Worm (Caenorhabditis elegans) whole organism, L1 larva: ENCODE measurements around the gene C25F6.1.
A peak's percentile ranks its signal among the peaks of the same experiment; 100 is the strongest.

ENCODE experiments used
- dpl-1 ChIP-seq, 3 experiments: fragments of 150-350 bp in 2 of 3; sonication (generic microtip) in 1 of 3; optimal IDR thresholded peaks; 2 replicates each; lab custom pipeline; 2014 to 2017; ENCODE audit warnings: missing biosample characterization in 3 of 3, missing genetic modification characterization in 3 of 3, missing genetic modification reagents in 3 of 3
- elt-2 ChIP-seq: sonication (generic microtip); optimal IDR thresholded peaks from 2 replicates; lab custom pipeline; 2016; ENCODE audit warnings: missing genetic modification characterization, mild to moderate bottlenecking, inconsistent platforms, missing compliant biosample characterization, missing genetic modification reagents
- lir-3 ChIP-seq: sonication (generic microtip); optimal IDR thresholded peaks from 2 replicates; lab custom pipeline; 2016; ENCODE audit warnings: mild to moderate bottlenecking, missing genetic modification characterization, moderate library complexity, missing compliant biosample characterization; ENCODE audit not compliant: poor library complexity
- lsy-2 ChIP-seq, 2 experiments: fragments of 150-350 bp; optimal IDR thresholded peaks; 2 replicates each; lab custom pipeline; 2014; ENCODE audit warnings: missing biosample characterization in 2 of 2, missing genetic modification characterization in 2 of 2
- nhr-76 ChIP-seq: sonication (generic microtip); optimal IDR thresholded peaks from 2 replicates; lab custom pipeline; 2017; ENCODE audit warnings: missing biosample characterization, missing genetic modification characterization
- pqm-1 ChIP-seq: sonication (generic microtip); optimal IDR thresholded peaks from 3 replicates; lab custom pipeline; 2017; ENCODE audit warnings: missing biosample characterization, missing genetic modification characterization
- snpc-4 ChIP-seq: fragments of 150-350 bp; optimal IDR thresholded peaks from 2 replicates; lab custom pipeline; 2014; ENCODE audit warnings: missing biosample characterization, missing genetic modification characterization
- zag-1 ChIP-seq: fragments of 150-350 bp; optimal IDR thresholded peaks from 2 replicates; lab custom pipeline; 2014; ENCODE audit warnings: missing biosample characterization, missing genetic modification characterization

DNA sequence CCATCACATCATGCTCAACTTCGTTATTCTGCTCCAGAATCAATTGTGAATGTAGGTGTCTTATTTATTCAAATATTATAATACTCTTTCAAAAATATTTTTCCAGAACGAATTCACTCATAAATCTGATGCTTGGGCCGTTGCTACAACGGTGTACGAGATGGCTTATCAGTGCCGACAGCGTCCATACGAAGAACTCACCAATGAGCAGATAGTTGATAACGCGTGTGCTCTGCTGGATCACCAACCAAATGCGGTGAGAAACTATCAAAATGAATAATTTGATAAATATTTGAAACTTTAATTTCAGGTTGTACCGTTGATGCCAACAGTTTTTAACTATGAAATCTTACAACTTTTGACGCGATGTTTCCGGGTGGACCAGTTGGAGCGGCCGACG is 20.7 kb upstream of the C25F6.1 start:
- no peak for TF ChIP-seq pqm-1 (tag; lab: Kevin White, UChicago)
- no peak for TF ChIP-seq zag-1 (tag; lab: Kevin White, UChicago)
- no peak for TF ChIP-seq dpl-1 (GFP tag; optimal IDR thresholded peaks at IDR 0.05; lab: Kevin White, UChicago)
- peak; percentile 71 for TF ChIP-seq elt-2
- TF ChIP-seq snpc-4 (tag; lab: Kevin White, UChicago): no peak
- no peak for TF ChIP-seq lsy-2 (tag; optimal IDR thresholded peaks at IDR 0.05; lab: Kevin White, UChicago)
- no peak for TF ChIP-seq lir-3
- TF ChIP-seq nhr-76: no peak
